Worm (Caenorhabditis elegans): Measurements from ENCODE around the gene C50H2.4.
A peak's percentile ranks its signal among the peaks of the same experiment; 100 is the strongest.

C50H2.4 gene

DNA sequence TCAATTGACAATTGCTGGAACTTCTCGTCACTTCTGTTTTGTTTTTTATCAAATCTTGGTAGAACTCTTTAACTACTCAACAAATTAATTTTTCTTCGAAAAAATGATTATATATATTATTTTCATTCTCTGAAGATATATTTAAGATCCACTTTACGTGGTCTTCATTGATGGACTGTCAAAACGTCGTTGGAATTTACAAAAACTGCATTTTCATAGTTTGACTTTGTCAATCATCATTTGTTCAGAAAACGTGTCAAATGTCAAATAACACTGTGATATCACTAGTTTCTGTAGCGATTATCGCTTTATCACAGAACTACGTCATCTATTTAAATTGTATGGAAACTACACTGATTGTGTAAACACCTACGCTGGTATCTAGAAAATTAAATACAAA, 7.6 kb downstream of the C50H2.4 start:
- TF ChIP-seq pha-4 (tag; optimal IDR thresholded peaks at IDR 0.05): no peak
- TF ChIP-seq ets-4 (tag; optimal IDR thresholded peaks at IDR 0.05): no peak
- TF ChIP-seq elt-2 (tag; optimal IDR thresholded peaks at IDR 0.05): peak; percentile 18
- TF ChIP-seq unc-42 (tag; optimal IDR thresholded peaks at IDR 0.05): no peak

DNA sequence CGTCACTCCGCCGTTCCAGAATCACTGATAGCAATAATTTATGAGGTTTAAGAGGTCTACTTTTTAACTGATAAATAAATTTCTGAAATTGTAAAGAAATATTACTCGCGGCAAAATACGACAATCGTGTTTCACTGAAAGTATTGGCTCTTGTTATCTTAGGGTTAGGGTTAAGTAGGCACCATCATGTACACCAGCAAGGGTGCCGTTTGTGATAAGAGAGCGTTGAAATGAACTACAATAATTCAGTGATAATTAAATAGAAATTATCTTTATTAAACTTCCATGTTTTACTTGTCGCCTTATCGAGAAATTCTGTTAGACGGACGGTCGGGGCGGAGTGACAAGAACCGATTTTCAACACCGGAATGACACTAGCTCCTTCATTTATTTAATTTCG, 8.9 kb downstream of the C50H2.4 start:
- no peak for TF ChIP-seq ama-1 (optimal IDR thresholded peaks at IDR 0.05)
- peak; percentile 87 for TF ChIP-seq elt-2 (tag; optimal IDR thresholded peaks at IDR 0.05)

DNA sequence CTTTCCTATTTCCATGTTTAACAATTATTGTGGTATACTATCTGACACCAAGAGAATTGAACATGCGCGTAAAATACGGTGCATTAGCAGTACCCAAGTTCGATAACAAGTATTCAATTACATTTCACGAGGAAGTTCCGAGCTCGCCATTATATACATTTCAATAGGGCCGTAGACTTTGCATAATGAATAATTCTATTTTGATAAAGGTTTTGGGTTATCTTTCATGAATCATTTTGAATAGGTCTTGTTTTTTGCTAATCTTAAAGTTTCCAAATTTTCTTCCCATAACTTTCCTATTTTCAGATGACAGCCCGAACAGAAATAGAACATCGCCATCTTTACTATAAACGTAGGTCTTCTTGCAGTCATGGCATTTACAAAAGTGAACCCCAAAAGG, 9.5 kb downstream of the C50H2.4 start, which contains the start of gene C50H2.13:
Gene C50H2.13, plus strand, starts transcription at position 301 of the 400 bp plus-strand sequence.
- TF ChIP-seq ceh-45 (GFP tag; IDR thresholded peaks at IDR 0.05): no peak
- no peak for TF ChIP-seq elt-2 (tag; optimal IDR thresholded peaks at IDR 0.05)
- no peak for TF ChIP-seq K02D7.2 (tag; optimal IDR thresholded peaks at IDR 0.05)
- no peak for TF ChIP-seq ceh-48 (tag; optimal IDR thresholded peaks at IDR 0.05)
- TF ChIP-seq pros-1 (tag; optimal IDR thresholded peaks at IDR 0.05): no peak
- no peak for TF ChIP-seq zip-5 (tag; optimal IDR thresholded peaks at IDR 0.05)
- no peak for TF ChIP-seq K09A11.1 (tag; optimal IDR thresholded peaks at IDR 0.05; ENCODE audit: insufficient read depth)
- no peak for TF ChIP-seq pha-4 (tag; optimal IDR thresholded peaks at IDR 0.05)
- TF ChIP-seq F13H6.1 (tag; optimal IDR thresholded peaks at IDR 0.05): no peak

DNA sequence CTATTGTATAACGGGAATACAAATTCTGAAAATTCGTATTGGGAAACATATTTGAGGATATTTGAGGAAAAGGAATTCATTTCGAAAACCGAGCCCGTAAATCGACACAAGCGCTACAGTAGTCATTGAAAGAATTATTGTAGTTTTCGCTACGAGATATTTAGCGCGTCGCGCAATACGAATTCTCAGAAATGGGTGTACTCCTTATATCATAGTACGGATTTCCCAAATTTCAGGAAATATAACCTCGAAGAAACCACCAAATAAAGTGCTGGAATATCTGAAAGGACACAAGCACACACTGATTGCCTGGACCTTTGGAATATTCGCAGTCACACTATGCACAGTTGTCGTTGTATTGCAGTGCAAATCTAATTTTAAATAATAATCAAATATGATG, 10.6 kb downstream of the C50H2.4 start:
- no peak for TF ChIP-seq tbx-7 (tag; optimal IDR thresholded peaks at IDR 0.05)
- TF ChIP-seq K09A11.1 (tag; optimal IDR thresholded peaks at IDR 0.05; ENCODE audit: insufficient read depth): no peak

DNA sequence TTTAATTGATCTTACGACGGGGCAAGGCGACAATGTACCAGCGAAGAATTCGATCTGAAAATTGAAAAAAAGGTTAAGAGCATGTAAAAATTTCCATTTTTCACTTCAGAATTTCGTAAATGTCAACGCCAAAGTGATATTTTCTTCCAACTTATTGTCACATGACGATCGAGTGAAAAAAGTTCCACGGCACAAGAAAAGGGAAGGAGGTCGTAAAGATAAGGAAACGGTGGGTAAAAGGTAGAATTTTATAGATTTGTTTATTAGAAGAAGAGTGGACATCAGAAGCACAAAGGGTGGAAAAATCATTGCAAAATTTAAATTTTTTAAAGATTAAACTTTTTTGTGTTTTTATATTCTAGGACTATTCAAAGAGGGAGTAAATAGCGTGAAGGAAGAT, 11.2 kb downstream of the C50H2.4 start:
- TF ChIP-seq K09A11.1 (tag; optimal IDR thresholded peaks at IDR 0.05; ENCODE audit: insufficient read depth) (no peak), sox-4 (tag; optimal IDR thresholded peaks at IDR 0.05) (no peak), fax-1 (tag; optimal IDR thresholded peaks at IDR 0.05) (no peak), hlh-13 (GFP tag; optimal IDR thresholded peaks at IDR 0.05) (no peak), ceh-24 (tag; optimal IDR thresholded peaks at IDR 0.05) (no peak), lim-6 (tag; optimal IDR thresholded peaks at IDR 0.05) (no peak), hlh-30 (tag; optimal IDR thresholded peaks at IDR 0.05; ENCODE audit: insufficient read depth) (peak; percentile 19)

DNA sequence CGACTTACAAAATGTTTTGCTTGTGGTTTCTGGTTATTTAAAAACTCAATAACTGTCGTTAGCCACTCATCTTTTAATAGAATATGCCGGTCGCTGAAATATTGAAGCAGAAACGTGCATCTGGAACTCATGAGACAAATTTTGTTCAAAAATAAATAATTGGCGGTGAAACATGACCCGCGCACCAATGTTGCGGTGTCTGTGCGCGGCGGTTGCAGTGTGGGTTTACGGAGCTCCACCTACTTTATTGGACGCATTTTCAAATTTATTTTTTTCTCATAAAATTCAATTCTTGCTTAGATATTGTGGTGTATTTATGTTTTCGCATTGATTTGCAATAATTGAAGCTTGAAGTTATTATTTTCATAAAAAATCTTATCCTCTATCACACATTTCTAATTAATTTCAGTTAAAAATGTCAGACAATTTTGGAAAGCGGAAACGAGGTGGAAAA, 13.9 kb downstream of the C50H2.4 start, which contains the start of the genes rmh-2 and suds-3:
Gene rmh-2, minus strand, starts transcription at position 164 of the 454 bp plus-strand sequence.
Gene suds-3, plus strand, starts transcription at position 404 of the 454 bp plus-strand sequence.
- TF ChIP-seq ceh-34 (tag; optimal IDR thresholded peaks at IDR 0.05): peak; percentile 65
- TF ChIP-seq nfya-1 (tag; optimal IDR thresholded peaks at IDR 0.05): peak; percentile 43
- TF ChIP-seq odd-2 (tag; optimal IDR thresholded peaks at IDR 0.05): no peak
- no peak for TF ChIP-seq C38D4.7 (GFP tag; optimal IDR thresholded peaks at IDR 0.05)
- TF ChIP-seq ceh-31 (tag; optimal IDR thresholded peaks at IDR 0.05): peak; percentile 4
- peak; percentile 38 for TF ChIP-seq tbx-2 (tag; optimal IDR thresholded peaks at IDR 0.05)
- no peak for TF ChIP-seq ahr-1 (tag; optimal IDR thresholded peaks at IDR 0.05)
- no peak for TF ChIP-seq pqm-1 (tag; optimal IDR thresholded peaks at IDR 0.05)
- TF ChIP-seq madf-2 (tag; optimal IDR thresholded peaks at IDR 0.05): no peak
- no peak for TF ChIP-seq ceh-30 (tag; optimal IDR thresholded peaks at IDR 0.05)
- peak; percentile 20 for TF ChIP-seq elt-2 (tag; optimal IDR thresholded peaks at IDR 0.05)
- TF ChIP-seq nhr-232 (tag; optimal IDR thresholded peaks at IDR 0.05): no peak
- no peak for TF ChIP-seq ceh-2 (tag; optimal IDR thresholded peaks at IDR 0.05)
- no peak for TF ChIP-seq zip-5 (tag; optimal IDR thresholded peaks at IDR 0.05)
- TF ChIP-seq K09A11.1 (tag; optimal IDR thresholded peaks at IDR 0.05; ENCODE audit: insufficient read depth): peak; percentile 49
